Fruit fly (Drosophila melanogaster): ENCODE results near the gene hth.

- no peak for TF ChIP-seq EcR (GFP tag; optimal IDR thresholded peaks at IDR 0.05)
- TF ChIP-seq psq (optimal IDR thresholded peaks at IDR 0.05), result no peak
Measured at dm6 chr3R:10594889-10595288, 44.5 kb downstream of the hth start.
